Worm (Caenorhabditis elegans) whole organism, late embryonic: ENCODE data around the gene F59G1.8.

Source experiments
- F13H6.1 ChIP-seq: sonication (generic microtip); optimal IDR thresholded peaks from 2 replicates; lab custom pipeline; 2016; ENCODE audit warnings: missing genetic modification characterization, missing compliant biosample characterization
- K09A11.1 ChIP-seq: sonication (generic microtip); optimal IDR thresholded peaks from 2 replicates; lab custom pipeline; 2017; ENCODE audit warnings: antibody characterized with exemption, mild to moderate bottlenecking, missing genetic modification characterization, missing compliant biosample characterization; ENCODE audit not compliant: insufficient read depth
- ama-1 ChIP-seq: fragments of 150-350 bp; optimal IDR thresholded peaks from 2 replicates; lab custom pipeline; 2014
- ceh-30 ChIP-seq: fragments of 150-350 bp; optimal IDR thresholded peaks from 2 replicates; lab custom pipeline; 2014; ENCODE audit warnings: missing biosample characterization, missing genetic modification characterization
- ceh-31 ChIP-seq: sonication (generic microtip); optimal IDR thresholded peaks from 2 replicates; lab custom pipeline; 2016; ENCODE audit warnings: missing genetic modification characterization, missing compliant biosample characterization
- elt-2 ChIP-seq: sonication (generic microtip); optimal IDR thresholded peaks from 2 replicates; lab custom pipeline; 2016; ENCODE audit warnings: missing genetic modification reagents, missing genetic modification characterization, missing compliant biosample characterization
- pax-1 ChIP-seq: fragments of 150-350 bp; optimal IDR thresholded peaks from 2 replicates; lab custom pipeline; 2014; ENCODE audit warnings: missing biosample characterization, missing genetic modification characterization
- pha-4 ChIP-seq: fragments of 150-350 bp; optimal IDR thresholded peaks from 2 replicates; lab custom pipeline; 2018; ENCODE audit warnings: missing biosample characterization, missing genetic modification reagents, missing genetic modification characterization

DNA sequence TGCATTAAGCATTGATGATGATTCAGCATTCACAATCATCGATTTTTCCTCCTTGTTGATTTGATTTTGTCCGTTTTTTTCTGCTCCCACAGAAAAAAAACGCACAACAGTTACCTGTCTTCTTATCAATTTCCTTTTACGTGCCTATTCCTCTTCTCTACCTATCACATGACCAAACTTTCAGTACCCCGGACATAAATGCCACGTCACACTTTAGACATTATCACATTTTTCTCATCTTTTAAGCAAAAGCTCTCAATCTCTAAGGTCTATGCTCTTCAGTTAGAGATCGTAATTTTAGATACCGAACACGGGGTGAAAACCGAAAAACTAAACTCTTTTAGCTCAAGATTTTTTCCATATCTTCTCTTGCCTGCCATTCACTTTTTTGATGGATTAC is 29.6 kb downstream of the F59G1.8 start:
- TF ChIP-seq pha-4 (tag; lab: Kevin White, UChicago), result no peak
- TF ChIP-seq ama-1 (lab: Kevin White, UChicago), result no peak
- no peak for TF ChIP-seq K09A11.1
- no peak for TF ChIP-seq F13H6.1
- TF ChIP-seq ceh-31 (tag; lab: Kevin White, UChicago), result no peak
- TF ChIP-seq ceh-30 (tag; lab: Kevin White, UChicago), result no peak
- TF ChIP-seq elt-2 (tag; lab: Kevin White, UChicago), result no peak
- no peak for TF ChIP-seq pax-1 (tag; lab: Kevin White, UChicago)
